Worm (Caenorhabditis elegans): Measurements from ENCODE around the gene daf-1.

- no peak for TF ChIP-seq blmp-1 (tag; optimal IDR thresholded peaks at IDR 0.05)
- no peak for TF ChIP-seq pqm-1 (tag; optimal IDR thresholded peaks at IDR 0.05)
- TF ChIP-seq pax-3 (tag; optimal IDR thresholded peaks at IDR 0.05), result no peak
- no peak for TF ChIP-seq snpc-4 (tag; optimal IDR thresholded peaks at IDR 0.05)
These were observed 10.6 kb upstream of the daf-1 start, which contains the start of gene tut-1 for ce11 chrIV:121607-122006.

All from whole organism, L1 larva.